Worm (Caenorhabditis elegans) whole organism, L3 larva: Measurements from ENCODE around the gene cpg-24.

ENCODE experiments used
- R02D3.7 ChIP-seq: fragments of 150-350 bp; optimal IDR thresholded peaks from 2 replicates; lab custom pipeline; 2014; ENCODE audit warnings: missing biosample characterization, missing genetic modification characterization
- ZK546.5 ChIP-seq: sonication (generic microtip); optimal IDR thresholded peaks from 2 replicates; lab custom pipeline; 2017; ENCODE audit warnings: missing biosample characterization, missing genetic modification characterization
- aly-2 ChIP-seq: fragments of 150-350 bp; optimal IDR thresholded peaks from 2 replicates; lab custom pipeline; 2014; ENCODE audit warnings: missing biosample characterization, missing genetic modification characterization
- ama-1 ChIP-seq: fragments of 150-350 bp; optimal IDR thresholded peaks from 2 replicates; lab custom pipeline; 2018
- ceh-16 ChIP-seq: sonication (generic microtip); optimal IDR thresholded peaks from 2 replicates; lab custom pipeline; 2017; ENCODE audit warnings: missing biosample characterization, missing genetic modification characterization
- ceh-28 ChIP-seq: fragments of 150-350 bp; optimal IDR thresholded peaks from 2 replicates; lab custom pipeline; 2014; ENCODE audit warnings: missing biosample characterization, missing genetic modification reagents, missing genetic modification characterization
- ceh-82 ChIP-seq: fragments of 150-350 bp; optimal IDR thresholded peaks from 2 replicates; lab custom pipeline; 2014; ENCODE audit warnings: missing biosample characterization, missing genetic modification characterization
- ceh-9 ChIP-seq: sonication (generic microtip); optimal IDR thresholded peaks from 2 replicates; lab custom pipeline; 2018; ENCODE audit warnings: missing biosample characterization, missing genetic modification characterization
- daf-12 ChIP-seq: fragments of 150-350 bp; optimal IDR thresholded peaks from 2 replicates; lab custom pipeline; 2014; ENCODE audit warnings: missing biosample characterization, missing genetic modification reagents, missing genetic modification characterization
- egl-27 ChIP-seq: sonication (generic microtip); optimal IDR thresholded peaks from 4 replicates; lab custom pipeline; 2017; ENCODE audit warnings: missing biosample characterization, missing genetic modification reagents, missing genetic modification characterization
- egl-5 ChIP-seq: fragments of 150-350 bp; optimal IDR thresholded peaks from 2 replicates; lab custom pipeline; 2017; ENCODE audit warnings: missing biosample characterization, missing genetic modification reagents, missing genetic modification characterization, inconsistent platforms
- elt-1 ChIP-seq: fragments of 150-350 bp; optimal IDR thresholded peaks from 2 replicates; lab custom pipeline; 2014; ENCODE audit warnings: missing biosample characterization, missing genetic modification characterization
- elt-2 ChIP-seq: sonication (generic microtip); optimal IDR thresholded peaks from 2 replicates; lab custom pipeline; 2016; ENCODE audit warnings: missing genetic modification reagents, mild to moderate bottlenecking, missing genetic modification characterization, missing compliant biosample characterization
- elt-3 ChIP-seq, 3 experiments: fragments of 150-350 bp in 1 of 3; sonication (generic microtip) in 2 of 3; optimal IDR thresholded peaks; 2 replicates in 2 of 3; 4 replicates in 1 of 3; lab custom pipeline; 2014 to 2017; ENCODE audit warnings: missing biosample characterization in 3 of 3, missing genetic modification characterization in 3 of 3
- eor-1 ChIP-seq, 2 experiments: fragments of 150-350 bp; optimal IDR thresholded peaks; 2 replicates each; lab custom pipeline; 2014 to 2018; ENCODE audit warnings: missing biosample characterization in 2 of 2, missing genetic modification characterization in 2 of 2
- fkh-10 ChIP-seq: sonication (generic microtip); optimal IDR thresholded peaks from 2 replicates; lab custom pipeline; 2017; ENCODE audit warnings: missing biosample characterization, missing genetic modification reagents, missing genetic modification characterization
- fkh-2 ChIP-seq: fragments of 150-350 bp; optimal IDR thresholded peaks from 2 replicates; lab custom pipeline; 2014; ENCODE audit warnings: missing biosample characterization, missing genetic modification reagents, missing genetic modification characterization
- fos-1 ChIP-seq: fragments of 150-350 bp; optimal IDR thresholded peaks from 2 replicates; lab custom pipeline; 2014; ENCODE audit warnings: missing biosample characterization, missing genetic modification characterization
- hmg-11 ChIP-seq: sonication (generic microtip); optimal IDR thresholded peaks from 2 replicates; lab custom pipeline; 2016; ENCODE audit warnings: missing genetic modification characterization, missing compliant biosample characterization
- jun-1 ChIP-seq: fragments of 150-350 bp; optimal IDR thresholded peaks from 2 replicates; lab custom pipeline; 2014; ENCODE audit warnings: missing biosample characterization, missing genetic modification reagents, missing genetic modification characterization
- lin-15B ChIP-seq: fragments of 150-350 bp; optimal IDR thresholded peaks from 2 replicates; lab custom pipeline; 2014; ENCODE audit warnings: missing biosample characterization, missing genetic modification characterization
- lin-39 ChIP-seq: fragments of 150-350 bp; optimal IDR thresholded peaks from 2 replicates; lab custom pipeline; 2018; ENCODE audit warnings: missing biosample characterization, missing genetic modification reagents, missing genetic modification characterization
- lsy-12 ChIP-seq: sonication (generic microtip); optimal IDR thresholded peaks from 2 replicates; lab custom pipeline; 2016; ENCODE audit warnings: mild to moderate bottlenecking, missing genetic modification characterization, missing compliant biosample characterization
- mdl-1 ChIP-seq: fragments of 150-350 bp; optimal IDR thresholded peaks from 2 replicates; lab custom pipeline; 2014; ENCODE audit warnings: missing biosample characterization, missing genetic modification characterization
- mml-1 ChIP-seq: fragments of 150-350 bp; sonication (generic microtip); optimal IDR thresholded peaks from 3 replicates; lab custom pipeline; 2014; ENCODE audit warnings: missing biosample characterization, missing genetic modification characterization
- nfya-1 ChIP-seq: sonication (generic microtip); optimal IDR thresholded peaks from 2 replicates; lab custom pipeline; 2017; ENCODE audit warnings: missing genetic modification characterization, mild to moderate bottlenecking, missing compliant biosample characterization, antibody characterized with exemption, moderate library complexity; ENCODE audit not compliant: insufficient read depth
- nhr-11 ChIP-seq: fragments of 150-350 bp; optimal IDR thresholded peaks from 2 replicates; lab custom pipeline; 2014; ENCODE audit warnings: missing biosample characterization, missing genetic modification characterization
- nhr-12 ChIP-seq: fragments of 150-350 bp; optimal IDR thresholded peaks from 2 replicates; lab custom pipeline; 2014; ENCODE audit warnings: missing biosample characterization, missing genetic modification characterization
- nhr-23 ChIP-seq: fragments of 150-350 bp; optimal IDR thresholded peaks from 2 replicates; lab custom pipeline; 2014; ENCODE audit warnings: missing biosample characterization, missing genetic modification reagents, missing genetic modification characterization
- nhr-237 ChIP-seq: fragments of 150-350 bp; optimal IDR thresholded peaks from 2 replicates; lab custom pipeline; 2014; ENCODE audit warnings: missing biosample characterization, missing genetic modification characterization
- nhr-25 ChIP-seq: sonication (generic microtip); optimal IDR thresholded peaks from 2 replicates; lab custom pipeline; 2017; ENCODE audit warnings: missing biosample characterization, missing genetic modification characterization
- nhr-28 ChIP-seq: fragments of 150-350 bp; optimal IDR thresholded peaks from 2 replicates; lab custom pipeline; 2014; ENCODE audit warnings: missing biosample characterization, missing genetic modification characterization
- nhr-43 ChIP-seq: sonication (generic microtip); optimal IDR thresholded peaks from 2 replicates; lab custom pipeline; 2016; ENCODE audit warnings: mild to moderate bottlenecking, missing genetic modification characterization, missing compliant biosample characterization; ENCODE audit not compliant: poor library complexity, severe bottlenecking
- nhr-67 ChIP-seq: fragments of 150-350 bp; optimal IDR thresholded peaks from 2 replicates; lab custom pipeline; 2014; ENCODE audit warnings: missing biosample characterization, missing genetic modification characterization
- nhr-76 ChIP-seq: fragments of 150-350 bp; sonication (generic microtip); optimal IDR thresholded peaks from 5 replicates; lab custom pipeline; 2014; ENCODE audit warnings: missing biosample characterization, missing genetic modification characterization
- nhr-77 ChIP-seq: fragments of 150-350 bp; optimal IDR thresholded peaks from 2 replicates; lab custom pipeline; 2014; ENCODE audit warnings: missing biosample characterization, missing genetic modification characterization
- pha-4 ChIP-seq: fragments of 150-350 bp; optimal IDR thresholded peaks from 2 replicates; lab custom pipeline; 2014; ENCODE audit warnings: missing biosample characterization, missing genetic modification reagents, missing genetic modification characterization
- pqm-1 ChIP-seq: fragments of 150-350 bp; optimal IDR thresholded peaks from 2 replicates; lab custom pipeline; 2017; ENCODE audit warnings: missing biosample characterization, missing genetic modification characterization, inconsistent platforms
- sea-2 ChIP-seq: fragments of 150-350 bp; sonication (generic microtip); optimal IDR thresholded peaks from 4 replicates; lab custom pipeline; 2014; ENCODE audit warnings: missing biosample characterization, missing genetic modification reagents, missing genetic modification characterization
- skn-1 ChIP-seq: fragments of 150-350 bp; optimal IDR thresholded peaks from 2 replicates; lab custom pipeline; 2014; ENCODE audit warnings: missing biosample characterization, missing genetic modification characterization
- snpc-4 ChIP-seq: fragments of 150-350 bp; optimal IDR thresholded peaks from 2 replicates; lab custom pipeline; 2014; ENCODE audit warnings: missing biosample characterization, missing genetic modification characterization
- tbx-2 ChIP-seq: sonication (generic microtip); optimal IDR thresholded peaks from 2 replicates; lab custom pipeline; 2016; ENCODE audit warnings: mild to moderate bottlenecking, missing genetic modification characterization, missing compliant biosample characterization
- unc-39 ChIP-seq: sonication (generic microtip); optimal IDR thresholded peaks from 4 replicates; lab custom pipeline; 2017; ENCODE audit warnings: missing biosample characterization, missing genetic modification characterization
- unc-62 ChIP-seq: fragments of 150-350 bp; sonication (generic microtip); optimal IDR thresholded peaks from 4 replicates; lab custom pipeline; 2014; ENCODE audit warnings: missing biosample characterization, missing genetic modification reagents, missing genetic modification characterization
- zag-1 ChIP-seq: fragments of 150-350 bp; optimal IDR thresholded peaks from 2 replicates; lab custom pipeline; 2014; ENCODE audit warnings: missing biosample characterization, missing genetic modification characterization
- ztf-11 ChIP-seq: fragments of 150-350 bp; optimal IDR thresholded peaks from 2 replicates; lab custom pipeline; 2014; ENCODE audit warnings: missing biosample characterization, missing genetic modification characterization
- ztf-4 ChIP-seq: fragments of 150-350 bp; optimal IDR thresholded peaks from 2 replicates; lab custom pipeline; 2014; ENCODE audit warnings: missing biosample characterization, missing genetic modification characterization

cpg-24 gene

DNA sequence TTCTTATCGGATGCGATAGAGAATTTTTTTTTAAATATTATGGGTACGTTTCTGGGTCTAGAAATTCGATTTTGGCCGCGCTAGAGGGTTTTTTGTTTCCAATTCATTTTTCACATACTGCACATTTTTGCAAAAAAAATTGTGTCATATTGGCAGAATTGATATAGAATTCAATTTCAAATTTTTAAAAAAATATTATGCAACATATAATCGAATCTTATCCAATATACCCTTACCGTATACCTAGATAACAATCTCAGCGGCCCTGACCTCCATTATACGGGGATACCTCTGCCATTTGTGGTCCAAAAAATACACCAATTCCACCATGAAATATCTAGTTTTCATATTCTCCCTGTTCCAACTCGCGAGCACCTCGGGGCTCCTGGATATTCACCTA, at the start of gene cpg-24:
cpg-24 (plus strand) TSS at position 301 of the 400 bp plus-strand sequence.
- TF ChIP-seq snpc-4 (tag; lab: Kevin White, UChicago) (no peak), zag-1 (no peak), ztf-4 (no peak), pqm-1 (no peak), nhr-28 (tag; lab: Kevin White, UChicago) (no peak), elt-1 (tag; lab: Kevin White, UChicago) (no peak), lin-39 (tag; lab: Kevin White, UChicago) (no peak), egl-5 (tag; lab: Kevin White, UChicago) (no peak), elt-2 (tag; lab: Kevin White, UChicago) (no peak), elt-3 (tag; optimal IDR thresholded peaks at IDR 0.05; lab: Kevin White, UChicago) (no peak), R02D3.7 (tag; lab: Kevin White, UChicago) (no peak), unc-39 (tag; lab: Kevin White, UChicago) (no peak), skn-1 (no peak), ceh-16 (tag; lab: Kevin White, UChicago) (no peak), tbx-2 (tag; lab: Kevin White, UChicago) (no peak)

DNA sequence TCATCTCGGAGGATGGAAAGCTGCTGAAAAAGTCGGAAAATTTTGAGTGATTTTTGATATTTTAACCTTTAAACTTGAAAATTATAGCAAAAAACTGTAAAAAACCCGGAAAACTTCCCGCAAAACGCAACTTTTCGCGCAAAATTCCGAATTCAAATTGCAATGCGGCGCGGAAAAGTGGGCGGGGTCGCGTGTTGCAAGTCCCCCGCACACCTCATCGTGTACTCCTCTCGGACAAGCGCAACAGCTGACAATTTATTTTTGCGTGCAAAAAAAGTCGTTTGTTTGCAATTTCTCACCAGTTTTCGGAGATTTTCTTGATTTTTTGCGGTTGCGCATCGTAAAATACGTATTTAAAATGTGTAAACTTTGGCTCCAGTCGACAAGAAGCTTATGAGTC, 35.9 kb upstream of the cpg-24 start, which contains the start of gene npp-8:
npp-8 (minus strand) TSS at position 23 of the 400 bp plus-strand sequence.
- TF ChIP-seq ceh-9 (tag; lab: Kevin White, UChicago): no peak
- no peak for TF ChIP-seq nhr-11
- TF ChIP-seq nhr-77 (tag; lab: Kevin White, UChicago): no peak
- TF ChIP-seq skn-1: peak; percentile 73
- no peak for TF ChIP-seq ztf-11
- no peak for TF ChIP-seq ztf-4
- TF ChIP-seq ama-1 (lab: Kevin White, UChicago): peak; percentile 52
- TF ChIP-seq egl-27 (tag; lab: Kevin White, UChicago): peak; percentile 6
- no peak for TF ChIP-seq pqm-1
- peak; percentile 84 for TF ChIP-seq pha-4 (tag; lab: Kevin White, UChicago)
- TF ChIP-seq tbx-2 (tag; lab: Kevin White, UChicago): peak; percentile 61
- no peak for TF ChIP-seq mml-1 (tag; lab: Kevin White, UChicago)
- no peak for TF ChIP-seq fkh-10
- TF ChIP-seq nhr-76 (tag; lab: Kevin White, UChicago): no peak
- peak; percentile 4 for TF ChIP-seq fos-1 (tag; lab: Kevin White, UChicago)
- TF ChIP-seq nhr-23 (tag; lab: Kevin White, UChicago): peak; percentile 77
- no peak for TF ChIP-seq aly-2 (tag; lab: Kevin White, UChicago)
- TF ChIP-seq lin-15B (tag; lab: Kevin White, UChicago): peak; percentile 84
- peak; percentile 67 for TF ChIP-seq ceh-28 (tag; lab: Kevin White, UChicago)
- no peak for TF ChIP-seq elt-3 (tag; optimal IDR thresholded peaks at IDR 0.05; lab: Kevin White, UChicago)
- peak; percentile 82 for TF ChIP-seq nfya-1 (tag; lab: Kevin White, UChicago)
- TF ChIP-seq elt-2 (tag; lab: Kevin White, UChicago): peak; percentile 64
- TF ChIP-seq unc-39 (tag; lab: Kevin White, UChicago): no peak
- TF ChIP-seq nhr-25 (tag; lab: Kevin White, UChicago): peak; percentile 74
- peak; percentile 77 for TF ChIP-seq lin-39 (tag; lab: Kevin White, UChicago)
- no peak for TF ChIP-seq nhr-28 (tag; lab: Kevin White, UChicago)
- TF ChIP-seq daf-12: no peak
- peak; percentile 31 for TF ChIP-seq ceh-16 (tag; lab: Kevin White, UChicago)
- peak; percentile 16 for TF ChIP-seq ceh-82 (tag; lab: Kevin White, UChicago)
- TF ChIP-seq elt-1 (tag; lab: Kevin White, UChicago): no peak
- TF ChIP-seq nhr-43 (tag; lab: Kevin White, UChicago): no peak
- no peak for TF ChIP-seq egl-5 (tag; lab: Kevin White, UChicago)
- TF ChIP-seq snpc-4 (tag; lab: Kevin White, UChicago): peak; percentile 61
- no peak for TF ChIP-seq zag-1
- no peak for TF ChIP-seq nhr-12 (tag; lab: Kevin White, UChicago)
- TF ChIP-seq R02D3.7 (tag; lab: Kevin White, UChicago): peak; percentile 55
- peak; percentile 33 for TF ChIP-seq jun-1 (tag; lab: Kevin White, UChicago)
- TF ChIP-seq nhr-237: no peak
- TF ChIP-seq nhr-67 (tag; lab: Kevin White, UChicago): no peak
- no peak for TF ChIP-seq unc-62 (GFP tag; lab: Kevin White, UChicago)
- no peak for TF ChIP-seq ZK546.5
- TF ChIP-seq lsy-12: peak; percentile 86
- TF ChIP-seq hmg-11 (tag; lab: Kevin White, UChicago): peak; percentile 93
- TF ChIP-seq fkh-2 (tag; lab: Kevin White, UChicago): no peak
- no peak for TF ChIP-seq sea-2 (GFP tag; lab: Kevin White, UChicago)
- no peak for TF ChIP-seq eor-1 (tag; optimal IDR thresholded peaks at IDR 0.05; lab: Kevin White, UChicago)
- TF ChIP-seq mdl-1: no peak
